Worm (Caenorhabditis elegans) whole organism, late embryonic: Measurements from ENCODE around the gene ZC84.1.
A peak's percentile ranks its signal among the peaks of the same experiment; 100 is the strongest.

Experiments
- K02D7.2 ChIP-seq: sonication (generic microtip); optimal IDR thresholded peaks from 2 replicates; lab custom pipeline; 2017; ENCODE audit warnings: mild to moderate bottlenecking, missing genetic modification characterization, missing compliant biosample characterization
- Y22D7AL.16 ChIP-seq: sonication (generic microtip); optimal IDR thresholded peaks from 2 replicates; lab custom pipeline; 2016; ENCODE audit warnings: missing genetic modification characterization, missing compliant biosample characterization
- ahr-1 ChIP-seq: sonication (generic microtip); optimal IDR thresholded peaks from 2 replicates; lab custom pipeline; 2016; ENCODE audit warnings: missing genetic modification characterization, missing compliant biosample characterization
- ceh-18 ChIP-seq: sonication (generic microtip); optimal IDR thresholded peaks from 2 replicates; lab custom pipeline; 2016; ENCODE audit warnings: missing genetic modification characterization, missing compliant biosample characterization
- ceh-31 ChIP-seq: sonication (generic microtip); optimal IDR thresholded peaks from 2 replicates; lab custom pipeline; 2016; ENCODE audit warnings: missing genetic modification characterization, missing compliant biosample characterization
- hlh-8 ChIP-seq: sonication (generic microtip); optimal IDR thresholded peaks from 2 replicates; lab custom pipeline; 2016; ENCODE audit warnings: missing genotype, missing genetic modification characterization, missing compliant biosample characterization
- nfya-1 ChIP-seq: sonication (generic microtip); optimal IDR thresholded peaks from 2 replicates; lab custom pipeline; 2017; ENCODE audit warnings: missing genetic modification characterization, mild to moderate bottlenecking, missing compliant biosample characterization, antibody characterized with exemption, moderate library complexity
- sdc-2 ChIP-seq: sonication (generic microtip); optimal IDR thresholded peaks from 2 replicates; lab custom pipeline; 2016; ENCODE audit warnings: missing genotype, missing genetic modification characterization, missing compliant biosample characterization
- unc-3 ChIP-seq, 2 experiments: fragments of 200-800 bp in 1 of 2; sonication (Bioruptor generic) in 1 of 2; sonication (generic microtip) in 1 of 2; conservative IDR thresholded peaks in 1 of 2; optimal IDR thresholded peaks in 1 of 2; 2 replicates each; pipeline versions ENCODE4 v1.3.6 to Lab custom; 2016 to 2022; ENCODE audit warnings: missing compliant biosample characterization in 2 of 2, missing genetic modification characterization in 2 of 2, missing genetic modification reagents in 1 of 2
- unc-55 ChIP-seq: sonication (generic microtip); optimal IDR thresholded peaks from 2 replicates; lab custom pipeline; 2017; ENCODE audit warnings: missing biosample characterization, missing genetic modification reagents, missing genetic modification characterization

ZC84.1 gene

ce11 chrIII:9151782-9152181 is 54.3 kb downstream of the ZC84.1 start:
- TF ChIP-seq ceh-31 (tag; lab: Kevin White, UChicago), result no peak
- TF ChIP-seq hlh-8 (tag; lab: Kevin White, UChicago), result no peak
- TF ChIP-seq nfya-1 (tag; lab: Kevin White, UChicago), result peak; percentile 33
- TF ChIP-seq Y22D7AL.16 (tag; lab: Kevin White, UChicago), result no peak
- no peak for TF ChIP-seq unc-3 (GFP tag; conservative IDR thresholded peaks at IDR 0.05; lab: Robert Waterston, UW)
- no peak for TF ChIP-seq unc-3 (tag; optimal IDR thresholded peaks at IDR 0.05; lab: Kevin White, UChicago)
- no peak for TF ChIP-seq K02D7.2 (tag; lab: Kevin White, UChicago)
- no peak for TF ChIP-seq unc-55 (GFP tag; lab: Kevin White, UChicago)
- no peak for TF ChIP-seq ahr-1 (tag; lab: Kevin White, UChicago)
- peak; percentile 19 for TF ChIP-seq ceh-18
- TF ChIP-seq sdc-2 (tag; lab: Kevin White, UChicago), result no peak
- TF ChIP-seq, all 69 proteins: peak for 2
